Worm (Caenorhabditis elegans): ENCODE measurements around the gene cor-1.
"Not testable (repeated sequence)": the region's sequence is repeated elsewhere in the genome, so short reads cannot be mapped to it uniquely, and the experiment has no call there.

cor-1 gene

DNA sequence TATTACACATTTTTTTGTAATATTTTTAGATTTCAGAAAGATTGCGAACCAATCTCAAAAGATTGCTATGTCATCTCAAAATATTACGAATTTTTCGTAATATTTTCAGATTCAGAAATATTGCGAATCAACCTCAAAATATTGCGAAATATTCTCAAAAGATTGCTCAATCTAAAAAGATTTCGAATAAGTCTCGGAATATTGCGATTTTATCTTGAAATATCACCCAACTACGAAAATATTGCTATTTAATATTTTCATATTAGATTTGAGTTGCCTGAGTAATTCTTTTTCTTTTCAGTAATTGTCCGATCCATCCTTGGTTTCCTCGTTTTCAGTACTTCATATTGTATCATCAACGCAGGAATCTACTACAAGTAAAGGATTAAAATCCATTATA is 27.1 kb upstream of the cor-1 start, which contains the start of gene Y70G10A.4:
Y70G10A.4 (plus strand) TSS at position 301 of the 400 bp plus-strand sequence.
- not testable (repeated sequence) for TF ChIP-seq nfya-1 (tag; optimal IDR thresholded peaks at IDR 0.05; ENCODE audit: insufficient read depth); nhr-77 (tag; optimal IDR thresholded peaks at IDR 0.05); hmg-11 (tag; optimal IDR thresholded peaks at IDR 0.05)

DNA sequence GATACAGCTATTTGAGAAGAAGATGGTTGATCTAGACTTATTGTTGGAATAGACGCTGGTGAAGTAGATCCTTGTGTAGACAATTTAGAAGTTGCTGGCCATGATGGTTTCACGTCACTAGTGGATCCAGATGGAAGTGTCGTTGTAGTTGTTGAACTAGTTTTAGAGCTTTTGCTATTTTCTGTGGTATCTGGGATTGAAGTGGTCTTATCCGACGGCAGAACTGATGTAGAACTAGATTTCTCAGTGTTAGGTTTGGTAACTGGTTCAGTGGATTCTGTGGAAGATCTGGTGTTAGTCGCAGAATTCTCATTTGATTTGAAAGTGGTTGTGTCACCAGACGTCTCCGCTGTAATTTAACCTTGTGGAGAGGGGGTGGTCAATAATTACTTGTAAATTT is 17.3 kb upstream of the cor-1 start:
- TF ChIP-seq ceh-16 (tag; optimal IDR thresholded peaks at IDR 0.05) (no peak), mml-1 (tag; optimal IDR thresholded peaks at IDR 0.05) (no peak), ceh-9 (tag; optimal IDR thresholded peaks at IDR 0.05) (no peak), pha-4 (tag; optimal IDR thresholded peaks at IDR 0.05) (no peak), nhr-76 (tag; optimal IDR thresholded peaks at IDR 0.05) (no peak), elt-2 (tag; optimal IDR thresholded peaks at IDR 0.05) (no peak), mdl-1 (tag; optimal IDR thresholded peaks at IDR 0.05) (no peak), snpc-4 (tag; optimal IDR thresholded peaks at IDR 0.05) (no peak), ZK546.5 (tag; optimal IDR thresholded peaks at IDR 0.05) (no peak), elt-1 (tag; optimal IDR thresholded peaks at IDR 0.05) (no peak), egl-5 (tag; optimal IDR thresholded peaks at IDR 0.05) (no peak), fkh-10 (GFP tag; optimal IDR thresholded peaks at IDR 0.05) (no peak)

DNA sequence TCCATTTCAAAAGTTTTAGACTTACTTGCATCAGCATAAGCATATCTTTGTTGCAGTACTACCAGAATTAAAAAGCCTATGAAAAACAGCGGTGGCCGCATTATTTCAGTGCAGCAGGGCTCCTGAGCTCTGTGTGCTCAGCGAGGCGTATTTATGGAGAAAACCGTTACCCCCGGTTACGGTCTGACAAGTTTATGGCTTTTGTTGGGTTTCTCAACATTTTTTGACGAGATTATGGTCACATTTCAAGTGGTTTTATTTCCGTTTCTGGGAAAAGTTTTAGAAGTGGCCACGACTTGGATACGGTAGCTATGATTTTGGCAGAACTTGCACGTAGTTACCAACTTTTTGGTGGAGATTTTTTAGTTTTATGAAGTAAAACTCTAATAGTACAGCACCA is 14.9 kb upstream of the cor-1 start, which contains the start of gene paml-1:
paml-1 (minus strand) TSS at position 101 of the 400 bp plus-strand sequence.
- TF ChIP-seq skn-1 (tag; optimal IDR thresholded peaks at IDR 0.05): no peak
- no peak for TF ChIP-seq nfya-1 (tag; optimal IDR thresholded peaks at IDR 0.05; ENCODE audit: insufficient read depth)
- no peak for TF ChIP-seq ztf-11 (tag; optimal IDR thresholded peaks at IDR 0.05)
- no peak for TF ChIP-seq sea-2 (GFP tag; optimal IDR thresholded peaks at IDR 0.05)
- TF ChIP-seq snpc-4 (tag; optimal IDR thresholded peaks at IDR 0.05): no peak
- no peak for TF ChIP-seq ztf-4 (tag; optimal IDR thresholded peaks at IDR 0.05)
- TF ChIP-seq elt-3 (tag; optimal IDR thresholded peaks at IDR 0.05): no peak
- TF ChIP-seq zag-1 (tag; optimal IDR thresholded peaks at IDR 0.05): no peak
- no peak for TF ChIP-seq nhr-77 (tag; optimal IDR thresholded peaks at IDR 0.05)
- no peak for TF ChIP-seq fkh-2 (tag; optimal IDR thresholded peaks at IDR 0.05)
- TF ChIP-seq eor-1 (tag; optimal IDR thresholded peaks at IDR 0.05): no peak
- no peak for TF ChIP-seq lsy-12 (tag; optimal IDR thresholded peaks at IDR 0.05)
- TF ChIP-seq lin-39 (tag; optimal IDR thresholded peaks at IDR 0.05): no peak

DNA sequence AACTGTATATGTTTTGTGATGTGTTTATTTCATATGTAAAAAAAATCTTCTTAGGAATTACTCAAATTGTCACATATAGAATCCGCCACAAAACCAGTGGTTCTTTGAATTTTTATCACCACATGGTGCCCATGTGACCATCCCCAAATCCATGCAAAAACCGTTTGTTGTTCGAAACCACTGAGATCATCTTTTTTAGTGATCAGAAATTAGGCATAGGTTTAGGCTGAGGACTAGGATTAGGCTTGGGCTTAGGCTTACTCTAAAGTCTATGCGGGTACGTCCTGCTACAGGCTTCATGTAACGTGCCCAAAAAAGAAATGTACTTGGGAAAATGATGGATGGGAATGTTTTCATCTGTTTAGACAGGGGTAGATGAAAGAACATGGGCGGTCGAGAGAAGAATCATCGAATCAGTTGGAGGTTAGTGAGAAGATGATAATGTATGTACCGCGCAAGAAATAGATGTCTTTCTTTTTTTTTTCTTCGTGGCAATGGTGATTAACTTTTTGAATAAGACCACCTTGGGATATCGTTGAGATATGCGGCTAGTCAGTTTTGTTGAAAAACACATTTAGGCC is 12.5 kb upstream of the cor-1 start:
- peak; percentile 37 for TF ChIP-seq ama-1 (optimal IDR thresholded peaks at IDR 0.05)
- no peak for TF ChIP-seq fos-1 (tag; optimal IDR thresholded peaks at IDR 0.05)
- TF ChIP-seq aly-2 (tag; optimal IDR thresholded peaks at IDR 0.05): no peak
- no peak for TF ChIP-seq fkh-2 (tag; optimal IDR thresholded peaks at IDR 0.05)
- TF ChIP-seq pqm-1 (tag; optimal IDR thresholded peaks at IDR 0.05): no peak
- TF ChIP-seq mml-1 (tag; optimal IDR thresholded peaks at IDR 0.05): no peak
- TF ChIP-seq nhr-28 (tag; optimal IDR thresholded peaks at IDR 0.05): no peak
- TF ChIP-seq ceh-16 (tag; optimal IDR thresholded peaks at IDR 0.05): no peak
- TF ChIP-seq ztf-4 (tag; optimal IDR thresholded peaks at IDR 0.05): peak; percentile 16
- TF ChIP-seq eor-1 (tag; optimal IDR thresholded peaks at IDR 0.05): no peak
- TF ChIP-seq ceh-9 (tag; optimal IDR thresholded peaks at IDR 0.05): no peak
- no peak for TF ChIP-seq lin-15B (tag; optimal IDR thresholded peaks at IDR 0.05)
- no peak for TF ChIP-seq egl-5 (tag; optimal IDR thresholded peaks at IDR 0.05)
- no peak for TF ChIP-seq ceh-28 (tag; optimal IDR thresholded peaks at IDR 0.05)
- TF ChIP-seq zag-1 (tag; optimal IDR thresholded peaks at IDR 0.05): no peak
- TF ChIP-seq unc-62 (GFP tag; optimal IDR thresholded peaks at IDR 0.05): no peak
- TF ChIP-seq lin-39 (tag; optimal IDR thresholded peaks at IDR 0.05): no peak
- no peak for TF ChIP-seq ceh-82 (tag; optimal IDR thresholded peaks at IDR 0.05)
- TF ChIP-seq nhr-67 (tag; optimal IDR thresholded peaks at IDR 0.05): no peak
- TF ChIP-seq fkh-10 (GFP tag; optimal IDR thresholded peaks at IDR 0.05): no peak
- TF ChIP-seq nhr-23 (tag; optimal IDR thresholded peaks at IDR 0.05): no peak
- TF ChIP-seq nfya-1 (tag; optimal IDR thresholded peaks at IDR 0.05; ENCODE audit: insufficient read depth): no peak
- TF ChIP-seq nhr-12 (tag; optimal IDR thresholded peaks at IDR 0.05): no peak
- no peak for TF ChIP-seq ZK546.5 (tag; optimal IDR thresholded peaks at IDR 0.05)
- no peak for TF ChIP-seq ztf-11 (tag; optimal IDR thresholded peaks at IDR 0.05)
- TF ChIP-seq snpc-4 (tag; optimal IDR thresholded peaks at IDR 0.05): no peak
- TF ChIP-seq R02D3.7 (tag; optimal IDR thresholded peaks at IDR 0.05): no peak
- peak in 1 of 3 experiments; percentile 61 for TF ChIP-seq elt-3 (tag; optimal IDR thresholded peaks at IDR 0.05)
- no peak for TF ChIP-seq tbx-2 (tag; optimal IDR thresholded peaks at IDR 0.05)
- TF ChIP-seq elt-2 (tag; optimal IDR thresholded peaks at IDR 0.05): no peak
- TF ChIP-seq mdl-1 (tag; optimal IDR thresholded peaks at IDR 0.05): no peak
- TF ChIP-seq nhr-43 (tag; optimal IDR thresholded peaks at IDR 0.05; ENCODE audit: poor library complexity, severe bottlenecking): peak; percentile 9
- peak; percentile 25 for TF ChIP-seq nhr-25 (tag; optimal IDR thresholded peaks at IDR 0.05)
- no peak for TF ChIP-seq lsy-12 (tag; optimal IDR thresholded peaks at IDR 0.05)
- TF ChIP-seq nhr-11 (tag; optimal IDR thresholded peaks at IDR 0.05): no peak
- no peak for TF ChIP-seq pha-4 (tag; optimal IDR thresholded peaks at IDR 0.05)
- TF ChIP-seq sea-2 (GFP tag; optimal IDR thresholded peaks at IDR 0.05): no peak

Measured in whole organism, L3 larva.